Fruit fly (Drosophila melanogaster) whole organism, embryonic: Measurements from ENCODE around the gene Mtp.

Experiments used
- Bdp1 ChIP-seq: fragments of 200-800 bp; sonication (Bioruptor generic); optimal IDR thresholded peaks from 3 replicates; lab custom pipeline; 2016; ENCODE audit warnings: missing biosample characterization, missing genetic modification characterization
- Blimp-1 ChIP-seq: fragments of 200-800 bp; sonication (Bioruptor generic); optimal IDR thresholded peaks from 3 replicates; lab custom pipeline; 2018; ENCODE audit warnings: missing biosample characterization, missing genetic modification characterization, mild to moderate bottlenecking, moderate library complexity, missing genetic modification reagents
- Bteb2 ChIP-seq: fragments of 200-800 bp; sonication (Bioruptor generic); optimal IDR thresholded peaks from 2 replicates; lab custom pipeline; 2016; ENCODE audit warnings: missing biosample characterization, missing genetic modification characterization
- CG1024 ChIP-seq: fragments of 200-800 bp; sonication (Bioruptor generic); IDR thresholded peaks from 2 replicates; pipeline ENCODE4 v1.3.6; 2022; ENCODE audit warnings: missing biosample characterization, missing genetic modification characterization
- CG10267 ChIP-seq: fragments of 200-800 bp; sonication (Bioruptor generic); optimal IDR thresholded peaks from 2 replicates; lab custom pipeline; 2018; ENCODE audit warnings: missing biosample characterization, mild to moderate bottlenecking, missing genetic modification characterization, moderate library complexity
- CG11398 ChIP-seq: fragments of 200-800 bp; sonication (Bioruptor generic); optimal IDR thresholded peaks from 2 replicates; lab custom pipeline; 2016; ENCODE audit warnings: missing biosample characterization, missing genetic modification characterization
- CG12769 ChIP-seq: fragments of 200-800 bp; sonication (Bioruptor generic); optimal IDR thresholded peaks from 2 replicates; lab custom pipeline; 2019; ENCODE audit warnings: missing biosample characterization, mild to moderate bottlenecking, missing genetic modification characterization, moderate library complexity
- CG1529 ChIP-seq: fragments of 200-800 bp; sonication (Bioruptor generic); optimal IDR thresholded peaks from 3 replicates; lab custom pipeline; 2018; ENCODE audit warnings: missing biosample characterization, missing genetic modification characterization
- CG1832 ChIP-seq: fragments of 200-800 bp; sonication (Bioruptor generic); optimal IDR thresholded peaks from 2 replicates; lab custom pipeline; 2017; ENCODE audit warnings: missing biosample characterization, mild to moderate bottlenecking, missing genetic modification characterization, inconsistent platforms
- CG18619 ChIP-seq: fragments of 200-800 bp; sonication (Bioruptor generic); optimal IDR thresholded peaks from 3 replicates; lab custom pipeline; 2017; ENCODE audit warnings: missing biosample characterization, mild to moderate bottlenecking, missing genetic modification characterization
- CG2120 ChIP-seq: fragments of 200-800 bp; sonication (Bioruptor generic); optimal IDR thresholded peaks from 3 replicates; lab custom pipeline; 2016; ENCODE audit warnings: missing biosample characterization, missing genetic modification characterization
- CG31224 ChIP-seq: fragments of 200-800 bp; sonication (Bioruptor generic); IDR thresholded peaks from 2 replicates; pipeline ENCODE4 v1.3.6; 2022; ENCODE audit warnings: missing biosample characterization, missing genetic modification characterization
- CG34422 ChIP-seq: fragments of 200-800 bp; sonication (Bioruptor generic); IDR thresholded peaks from 3 replicates; pipeline ENCODE4 v1.3.6; 2022; ENCODE audit warnings: missing biosample characterization, missing genetic modification characterization
- CG6254 ChIP-seq: fragments of 200-800 bp; sonication (Bioruptor generic); optimal IDR thresholded peaks from 3 replicates; lab custom pipeline; 2017; ENCODE audit warnings: mild to moderate bottlenecking, missing biosample characterization, missing genetic modification reagents, missing genetic modification characterization
- CG6689 ChIP-seq: fragments of 200-800 bp; sonication (Bioruptor generic); IDR thresholded peaks from 2 replicates; pipeline ENCODE4 v1.3.6; 2022; ENCODE audit warnings: missing biosample characterization, missing genetic modification characterization
- CG7372 ChIP-seq: fragments of 200-800 bp; sonication (Bioruptor generic); IDR thresholded peaks from 2 replicates; pipeline ENCODE4 v1.3.6; 2022; ENCODE audit warnings: missing biosample characterization, missing genetic modification characterization
- CG8281 ChIP-seq: fragments of 200-800 bp; sonication (Bioruptor generic); optimal IDR thresholded peaks from 2 replicates; lab custom pipeline; 2018; ENCODE audit warnings: missing biosample characterization, mild to moderate bottlenecking, missing genetic modification characterization, moderate library complexity
- CG9215 ChIP-seq: fragments of 200-800 bp; sonication (Bioruptor generic); IDR thresholded peaks from 2 replicates; pipeline ENCODE4 v1.3.6; 2022; ENCODE audit warnings: missing biosample characterization, missing genetic modification characterization
- CHES-1-like ChIP-seq: fragments of 200-800 bp; sonication (Bioruptor generic); optimal IDR thresholded peaks from 2 replicates; lab custom pipeline; 2016; ENCODE audit warnings: missing biosample characterization, missing genetic modification characterization
- Chrac-16 ChIP-seq: fragments of 200-800 bp; sonication (Bioruptor generic); optimal IDR thresholded peaks from 3 replicates; lab custom pipeline; 2016; ENCODE audit warnings: missing biosample characterization, missing genetic modification characterization
- D ChIP-seq, 2 experiments: fragments of 200-800 bp in 1 of 2; fragments of >200 bp in 1 of 2; sonication (Bioruptor generic) in 1 of 2; optimal IDR thresholded peaks; 2 replicates in 1 of 2; 3 replicates in 1 of 2; lab custom pipeline; 2017; ENCODE audit warnings: mild to moderate bottlenecking in 1 of 2, missing biosample characterization in 1 of 2, missing genetic modification characterization in 1 of 2, missing genetic modification reagents in 1 of 2
- Deaf1 ChIP-seq: fragments of 200-800 bp; optimal IDR thresholded peaks from 3 replicates; lab custom pipeline; 2019; ENCODE audit warnings: missing biosample characterization, mild to moderate bottlenecking, missing genetic modification characterization, moderate library complexity
- Dll ChIP-seq: fragments of 200-800 bp; sonication (Bioruptor generic); IDR thresholded peaks from 4 replicates; pipeline ENCODE4 v1.3.6; 2022; ENCODE audit warnings: missing biosample characterization, missing genetic modification characterization; ENCODE audit not compliant: partially characterized antibody
- Doc3 ChIP-seq: fragments of 200-800 bp; sonication (Bioruptor generic); IDR thresholded peaks from 3 replicates; pipeline ENCODE4 v1.3.6; 2022; ENCODE audit warnings: missing biosample characterization, missing genetic modification characterization; ENCODE audit not compliant: partially characterized antibody
- Elba2 ChIP-seq: fragments of 200-800 bp; sonication (Bioruptor generic); optimal IDR thresholded peaks from 3 replicates; lab custom pipeline; 2016; ENCODE audit warnings: missing biosample characterization, missing genetic modification characterization
- HHEX ChIP-seq: fragments of 200-800 bp; sonication (Bioruptor generic); optimal IDR thresholded peaks from 3 replicates; lab custom pipeline; 2017; ENCODE audit warnings: missing biosample characterization, mild to moderate bottlenecking, missing genetic modification characterization, missing genetic modification reagents
- Hr51 ChIP-seq, 2 experiments: fragments of 200-800 bp; sonication (Bioruptor generic); optimal IDR thresholded peaks; 2 replicates in 1 of 2; 3 replicates in 1 of 2; lab custom pipeline; 2016 to 2018; ENCODE audit warnings: missing biosample characterization in 2 of 2, missing genetic modification characterization in 2 of 2, mild to moderate bottlenecking in 1 of 2, moderate library complexity in 1 of 2
- Hr78 ChIP-seq, 2 experiments: fragments of 200-800 bp in 1 of 2; fragments of >200 bp in 1 of 2; sonication (Bioruptor generic) in 1 of 2; optimal IDR thresholded peaks; 2 replicates each; lab custom pipeline; 2017 to 2019; ENCODE audit warnings: missing biosample characterization in 2 of 2, missing genetic modification characterization in 2 of 2, mild to moderate bottlenecking in 1 of 2, moderate library complexity in 1 of 2
- MESR4 ChIP-seq: fragments of 200-800 bp; sonication (Bioruptor generic); optimal IDR thresholded peaks from 2 replicates; lab custom pipeline; 2018; ENCODE audit warnings: missing biosample characterization, mild to moderate bottlenecking, missing genetic modification characterization, moderate library complexity
- Max ChIP-seq: fragments of 200-800 bp; sonication (Bioruptor generic); optimal IDR thresholded peaks from 2 replicates; lab custom pipeline; 2016; ENCODE audit warnings: missing biosample characterization, mild to moderate bottlenecking, missing genetic modification characterization
- Xrp1 ChIP-seq: fragments of 200-800 bp; sonication (Bioruptor generic); IDR thresholded peaks from 2 replicates; pipeline ENCODE4 v1.3.6; 2022; ENCODE audit warnings: missing biosample characterization, missing genetic modification characterization
- az2 ChIP-seq: fragments of 200-800 bp; sonication (Bioruptor generic); optimal IDR thresholded peaks from 3 replicates; lab custom pipeline; 2016; ENCODE audit warnings: missing biosample characterization, missing genetic modification characterization
- chm ChIP-seq: fragments of 200-800 bp; sonication (Bioruptor generic); IDR thresholded peaks from 2 replicates; pipeline ENCODE4 v1.3.6; 2022; ENCODE audit warnings: missing biosample characterization, missing genetic modification characterization
- ci ChIP-seq: fragments of 200-800 bp; sonication (Bioruptor generic); IDR thresholded peaks from 3 replicates; pipeline ENCODE4 v1.3.6; 2022; ENCODE audit warnings: missing biosample characterization, missing genetic modification characterization
- dan ChIP-seq: fragments of 200-800 bp; sonication (Bioruptor generic); IDR thresholded peaks from 2 replicates; pipeline ENCODE4 v1.3.6; 2022; ENCODE audit warnings: missing biosample characterization, missing genetic modification characterization
- gro ChIP-seq: fragments of 200-800 bp; sonication (Bioruptor generic); optimal IDR thresholded peaks from 2 replicates; lab custom pipeline; 2016; ENCODE audit warnings: missing biosample characterization, missing genetic modification characterization
- her ChIP-seq: fragments of 200-800 bp; sonication (Bioruptor generic); optimal IDR thresholded peaks from 2 replicates; lab custom pipeline; 2016; ENCODE audit warnings: missing biosample characterization, missing genetic modification characterization
- ind ChIP-seq: fragments of 200-800 bp; sonication (Bioruptor generic); optimal IDR thresholded peaks from 3 replicates; lab custom pipeline; 2016; ENCODE audit warnings: missing biosample characterization, missing genetic modification characterization
- lmd ChIP-seq: fragments of 200-800 bp; sonication (Bioruptor generic); IDR thresholded peaks from 2 replicates; pipeline ENCODE4 v1.3.6; 2022; ENCODE audit warnings: missing biosample characterization, missing genetic modification characterization
- pan ChIP-seq, 4 experiments: fragments of >200 bp in 3 of 4; fragments of 200-800 bp in 1 of 4; sonication (Bioruptor generic) in 1 of 4; optimal IDR thresholded peaks in 3 of 4; IDR thresholded peaks in 1 of 4; 2 replicates each; pipeline versions ENCODE4 v1.3.6 to Lab custom; 2017 to 2022; ENCODE audit warnings: missing biosample characterization in 2 of 4, missing genetic modification characterization in 2 of 4, mixed read lengths in 1 of 4
- peb ChIP-seq: fragments of 200-800 bp; sonication (Bioruptor generic); IDR thresholded peaks from 2 replicates; pipeline ENCODE4 v1.3.6; 2022; ENCODE audit warnings: missing biosample characterization, missing genetic modification characterization
- pita ChIP-seq: fragments of 200-800 bp; sonication (Bioruptor generic); optimal IDR thresholded peaks from 2 replicates; lab custom pipeline; 2017; ENCODE audit warnings: missing biosample characterization, mild to moderate bottlenecking, missing genetic modification characterization
- sens ChIP-seq: fragments of 200-800 bp; sonication (Bioruptor generic); peaks from one replicate; lab custom pipeline; 2016; ENCODE audit warnings: missing biosample characterization, missing genetic modification characterization
- slbo ChIP-seq: fragments of 200-800 bp; sonication (Bioruptor generic); IDR thresholded peaks from 2 replicates; pipeline ENCODE4 v1.3.6; 2022; ENCODE audit warnings: missing biosample characterization, missing genetic modification characterization
- sna ChIP-seq: fragments of 200-800 bp; sonication (Bioruptor generic); IDR thresholded peaks from 2 replicates; pipeline ENCODE4 v1.3.6; 2022; ENCODE audit warnings: missing biosample characterization, missing genetic modification characterization; ENCODE audit not compliant: partially characterized antibody
- stwl ChIP-seq: fragments of 200-800 bp; sonication (Bioruptor generic); optimal IDR thresholded peaks from 3 replicates; lab custom pipeline; 2018; ENCODE audit warnings: missing biosample characterization, mild to moderate bottlenecking, missing genetic modification characterization, moderate library complexity
- trh ChIP-seq: fragments of 200-800 bp; sonication (Bioruptor generic); optimal IDR thresholded peaks from 2 replicates; lab custom pipeline; 2016; ENCODE audit warnings: missing biosample characterization, missing genetic modification characterization

The Mtp gene

DNA sequence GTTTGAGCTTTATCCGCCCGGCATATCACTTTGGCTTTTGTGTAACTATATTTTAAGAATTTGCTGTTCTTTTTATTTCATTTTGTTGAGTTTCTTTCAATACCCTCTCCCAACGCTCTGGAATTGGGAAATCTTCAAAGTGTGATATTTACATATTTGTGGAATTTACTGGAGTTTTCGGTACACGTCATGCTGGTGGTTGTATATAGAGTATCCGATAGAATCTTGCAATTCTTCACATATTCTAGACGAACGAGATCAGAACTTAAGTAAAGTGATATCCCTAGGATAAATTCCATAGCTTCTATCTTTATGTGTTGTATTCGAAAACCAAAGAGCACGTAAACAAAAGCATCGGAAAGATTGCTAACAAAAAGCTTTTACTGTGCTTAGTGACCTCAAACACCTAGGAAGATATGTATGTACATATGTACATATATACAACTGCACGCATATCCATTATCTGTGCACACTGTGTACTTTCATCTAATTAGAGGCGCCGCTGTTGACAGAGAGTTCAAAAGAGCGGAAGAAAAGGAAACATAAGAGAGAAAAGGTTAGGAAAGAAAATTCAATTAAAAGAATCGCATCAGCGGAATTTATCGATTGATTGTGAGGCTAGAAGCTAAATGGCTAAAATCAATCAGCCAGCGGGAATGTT lies 25.9 kb downstream of the Mtp start (continued):
- TF ChIP-seq CG12769 (tag; lab: Kevin White, UChicago) (no peak), HHEX (GFP tag; lab: Kevin White, UChicago) (peak; percentile 69), CG34422 (GFP tag; lab: Robert Waterston, UW) (no peak), trh (GFP tag; lab: Kevin White, UChicago) (no peak), CG9215 (GFP tag; lab: Robert Waterston, UW) (no peak), Hr51 (GFP tag; optimal IDR thresholded peaks at IDR 0.05; lab: Kevin White, UChicago) (no peak), ind (GFP tag; lab: Kevin White, UChicago) (no peak), Xrp1 (GFP tag; lab: Robert Waterston, UW) (peak; percentile 56; the same call in 1 of the 2 replicates), CHES-1-like (no peak), CG7372 (GFP tag; lab: Robert Waterston, UW) (no peak), Elba2 (GFP tag; lab: Kevin White, UChicago) (no peak), CG18619 (GFP tag; lab: Kevin White, UChicago) (peak; percentile 42), Deaf1 (tag; lab: Kevin White, UChicago) (no peak), az2 (GFP tag; lab: Kevin White, UChicago) (no peak), CG1529 (peak; percentile 52), D (optimal IDR thresholded peaks at IDR 0.05; lab: Kevin White, UChicago) (no peak), D (GFP tag; optimal IDR thresholded peaks at IDR 0.05; lab: Kevin White, UChicago) (peak; percentile 54), Doc3 (GFP tag; lab: Robert Waterston, UW) (no peak), dan (GFP tag; lab: Robert Waterston, UW) (no peak), CG1024 (GFP tag; lab: Robert Waterston, UW) (no peak; the same call in 1 of the 2 replicates), Bdp1 (GFP tag; lab: Kevin White, UChicago) (no peak), CG2120 (GFP tag; lab: Kevin White, UChicago) (no peak), CG6689 (GFP tag; lab: Robert Waterston, UW) (no peak), CG8281 (tag; lab: Kevin White, UChicago) (peak; percentile 3), peb (GFP tag; lab: Robert Waterston, UW) (no peak)

DNA sequence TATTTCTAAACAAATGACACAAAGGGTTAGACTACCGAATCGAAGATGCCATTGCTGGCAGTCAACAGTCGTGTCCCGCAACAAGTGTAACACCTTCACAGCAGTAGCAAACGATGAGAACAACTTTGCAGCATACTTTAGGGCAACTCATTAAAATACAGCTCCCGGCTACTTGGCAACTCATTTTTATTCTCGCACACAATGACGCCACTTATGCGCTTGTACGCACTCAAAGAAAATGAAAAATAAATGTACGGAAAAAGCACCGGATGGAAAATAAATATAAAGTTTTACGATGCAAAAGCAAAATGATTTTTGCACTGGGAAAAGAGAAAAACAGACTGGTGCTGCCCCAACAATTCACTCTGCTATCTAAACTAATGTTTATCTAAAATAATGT lies 31.5 kb downstream of the Mtp start:
- TF ChIP-seq chm (0 out of 2 replicates have a peak, but pooled peaks have one; percentile 42), pan (optimal IDR thresholded peaks at IDR 0.05; lab: Kevin White, UChicago) (no peak), pan (GFP tag; optimal IDR thresholded peaks at IDR 0.05 in 1 of 2, IDR thresholded peaks at IDR 0.05 in 1 of 2) (peak in 1 of 2 experiments; percentile 50), pita (GFP tag; lab: Kevin White, UChicago) (no peak), sna (no peak), stwl (peak; percentile 78), Bteb2 (no peak), gro (no peak), MESR4 (GFP tag; lab: Kevin White, UChicago) (no peak), CG11398 (GFP tag; lab: Kevin White, UChicago) (no peak), sens (GFP tag; lab: Kevin White, UChicago) (peak; percentile 64), her (GFP tag; lab: Kevin White, UChicago) (no peak), Dll (GFP tag; lab: Robert Waterston, UW) (no peak), ci (GFP tag; lab: Robert Waterston, UW) (peak; percentile 54; the same call in 1 of the 3 replicates), CG6254 (no peak), Deaf1 (tag; lab: Kevin White, UChicago) (no peak), CG1832 (GFP tag; lab: Kevin White, UChicago) (no peak), slbo (GFP tag; lab: Robert Waterston, UW) (peak; percentile 57), CG31224 (GFP tag; lab: Robert Waterston, UW) (no peak), CG10267 (tag; lab: Kevin White, UChicago) (no peak), Hr78 (GFP tag; optimal IDR thresholded peaks at IDR 0.05; lab: Kevin White, UChicago) (no peak), Max (GFP tag; lab: Kevin White, UChicago) (no peak), CG1024 (GFP tag; lab: Robert Waterston, UW) (peak; percentile 26; the same call in 1 of the 2 replicates), Blimp-1 (GFP tag; lab: Kevin White, UChicago) (peak; percentile 10), lmd (peak; percentile 25; the same call in 1 of the 2 replicates), Chrac-16 (GFP tag; lab: Kevin White, UChicago) (no peak), CG9215 (GFP tag; lab: Robert Waterston, UW) (no peak), CG34422 (GFP tag; lab: Robert Waterston, UW) (0 out of 3 replicates have a peak, but pooled peaks have one; percentile 10)
